Worm (Caenorhabditis elegans): Measurements from ENCODE around the gene W03F9.4.

ce11 chrV:123915-124314 lies 27.3 kb downstream of the W03F9.4 start:
- no peak for TF ChIP-seq dve-1 (tag; optimal IDR thresholded peaks at IDR 0.05; ENCODE audit: insufficient read depth)
- TF ChIP-seq unc-62 (GFP tag; optimal IDR thresholded peaks at IDR 0.05 in 1 of 2) = no peak
- no peak for TF ChIP-seq unc-62 (tag; optimal IDR thresholded peaks at IDR 0.05)
- peak; percentile 24 for TF ChIP-seq lin-38 (GFP tag; IDR thresholded peaks at IDR 0.05)
- no peak for TF ChIP-seq daf-8 (GFP tag; IDR thresholded peaks at IDR 0.05)
- TF ChIP-seq jun-1 (tag; optimal IDR thresholded peaks at IDR 0.05) = no peak
- TF ChIP-seq ztf-11 (tag; optimal IDR thresholded peaks at IDR 0.05) = no peak
- TF ChIP-seq mdl-1 (tag; optimal IDR thresholded peaks at IDR 0.05) = no peak
- no peak for TF ChIP-seq dmd-9 (GFP tag; IDR thresholded peaks at IDR 0.05)
